Fruit fly (Drosophila melanogaster): ENCODE data around the gene CG42445.
A peak's percentile ranks its signal among the peaks of the same experiment; 100 is the strongest.

CG42445 gene

DNA sequence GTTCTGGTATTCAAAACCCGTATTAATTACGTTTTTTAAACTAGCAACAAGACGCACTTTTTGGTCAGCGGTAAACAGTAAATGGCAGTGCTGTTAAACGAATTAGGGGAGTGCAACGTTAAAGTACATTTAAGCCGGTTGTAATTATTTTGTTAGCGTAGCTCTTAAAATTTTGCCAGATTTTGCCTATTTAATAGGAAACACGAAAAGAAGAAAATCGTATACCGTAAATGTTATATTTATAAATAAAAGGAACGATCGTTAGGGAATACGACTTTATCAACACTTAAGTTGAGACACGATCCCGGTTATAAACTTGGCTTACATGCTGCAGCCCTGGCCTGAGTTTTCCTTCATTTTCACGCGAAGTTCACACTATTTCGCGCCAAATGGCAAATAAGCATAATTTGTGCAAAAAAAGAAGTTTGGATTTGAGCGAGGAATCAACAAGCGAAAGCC lies 21.2 kb downstream of the CG42445 start, which contains the start of the genes Setx and mus301:
Setx (minus strand) TSS at position 51 of the 459 bp plus-strand sequence.
mus301 (plus strand) TSS at position 361 of the 459 bp plus-strand sequence.
- TF ChIP-seq dl (GFP tag; optimal IDR thresholded peaks at IDR 0.05; ENCODE audit: insufficient read depth in 1 of 2, partially characterized antibody in 2 of 2) (no peak), foxo (GFP tag; optimal IDR thresholded peaks at IDR 0.05) (peak; percentile 17 to 89), HLH106 (tag; optimal IDR thresholded peaks at IDR 0.05) (peak; percentile 84), h (GFP tag; optimal IDR thresholded peaks at IDR 0.05) (peak; percentile 87), dsf (GFP tag; optimal IDR thresholded peaks at IDR 0.05; ENCODE audit: borderline replicate concordance) (peak; percentile 68), CrebA (GFP tag; optimal IDR thresholded peaks at IDR 0.05; ENCODE audit: borderline replicate concordance) (no peak), woc (GFP tag; optimal IDR thresholded peaks at IDR 0.05) (no peak), pan (optimal IDR thresholded peaks at IDR 0.05) (no peak), Abd-B (GFP tag; optimal IDR thresholded peaks at IDR 0.05) (no peak), CG32264 (GFP tag; optimal IDR thresholded peaks at IDR 0.05) (peak; percentile 74), Jra (GFP tag; optimal IDR thresholded peaks at IDR 0.05) (no peak), lola (GFP tag; optimal IDR thresholded peaks at IDR 0.05) (no peak), Hnf4 (GFP tag; optimal IDR thresholded peaks at IDR 0.05) (no peak), GATAd (GFP tag; optimal IDR thresholded peaks at IDR 0.05) (no peak), Dfd (GFP tag; optimal IDR thresholded peaks at IDR 0.05) (no peak), sage (GFP tag; optimal IDR thresholded peaks at IDR 0.05) (no peak), Mio (GFP tag; optimal IDR thresholded peaks at IDR 0.05) (no peak), brk (GFP tag; optimal IDR thresholded peaks at IDR 0.05) (no peak), ey (GFP tag; optimal IDR thresholded peaks at IDR 0.05) (peak; percentile 77), usp (GFP tag; optimal IDR thresholded peaks at IDR 0.05) (no peak), OdsH (GFP tag; optimal IDR thresholded peaks at IDR 0.05) (peak; percentile 72), Rel (GFP tag; optimal IDR thresholded peaks at IDR 0.05) (no peak), Rel (tag; optimal IDR thresholded peaks at IDR 0.05) (no peak), N (GFP tag; optimal IDR thresholded peaks at IDR 0.05) (no peak), Hr83 (GFP tag; optimal IDR thresholded peaks at IDR 0.05; ENCODE audit: poor library complexity, severe bottlenecking) (no peak), Hr78 (GFP tag; optimal IDR thresholded peaks at IDR 0.05) (no peak), Myc (optimal IDR thresholded peaks at IDR 0.05) (peak; percentile 39), Vsx2 (GFP tag; optimal IDR thresholded peaks at IDR 0.05; ENCODE audit: partially characterized antibody) (no peak), sv (GFP tag; optimal IDR thresholded peaks at IDR 0.05) (peak; percentile 89), jim (GFP tag; optimal IDR thresholded peaks at IDR 0.05) (no peak), tai (GFP tag; optimal IDR thresholded peaks at IDR 0.05) (no peak), fru (GFP tag; optimal IDR thresholded peaks at IDR 0.05) (no peak), CG9705 (GFP tag; optimal IDR thresholded peaks at IDR 0.05) (peak; percentile 76), br (GFP tag; optimal IDR thresholded peaks at IDR 0.05) (peak; percentile 82), rgr (GFP tag; optimal IDR thresholded peaks at IDR 0.05) (peak; percentile 84), Sp1 (GFP tag; optimal IDR thresholded peaks at IDR 0.05) (peak; percentile 76), psq (GFP tag; optimal IDR thresholded peaks at IDR 0.05) (peak; percentile 76), dmrt93B (GFP tag; optimal IDR thresholded peaks at IDR 0.05) (no peak), Dif (GFP tag; optimal IDR thresholded peaks at IDR 0.05; ENCODE audit: partially characterized antibody) (no peak)

DNA sequence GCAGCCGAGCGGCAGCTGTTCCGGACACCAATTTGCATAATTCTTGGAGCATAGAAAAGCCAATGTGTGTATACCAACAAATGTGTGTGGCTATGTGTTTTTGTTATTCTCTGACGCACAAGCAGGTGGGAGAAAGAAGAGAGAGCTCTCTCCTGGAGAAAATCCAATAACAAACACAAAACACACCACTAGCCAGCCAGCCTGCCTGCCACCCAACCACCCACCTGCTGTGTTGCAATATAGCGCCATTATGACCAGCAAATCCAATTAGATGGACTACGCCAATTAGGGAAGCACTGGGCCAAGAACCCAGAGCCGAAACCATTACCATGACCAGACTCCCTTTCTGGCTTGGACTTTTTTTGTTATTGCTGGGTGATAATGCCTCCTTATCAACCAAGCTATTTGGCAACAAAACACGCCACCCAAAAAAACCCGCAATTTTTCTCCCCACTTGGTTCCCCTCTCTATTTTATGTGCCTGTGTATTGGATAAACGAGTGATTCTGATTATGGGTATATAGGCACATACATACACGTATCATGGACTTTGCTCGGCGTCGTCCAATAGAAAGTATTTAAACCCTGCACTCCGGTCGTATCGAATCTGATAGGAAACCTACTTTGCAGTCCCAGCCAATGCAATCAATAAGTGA lies 30.2 kb downstream of the CG42445 start:
- peak; percentile 89 for TF ChIP-seq Hnf4 (GFP tag; optimal IDR thresholded peaks at IDR 0.05)
- peak; percentile 60 for TF ChIP-seq HLH106 (tag; optimal IDR thresholded peaks at IDR 0.05)
- TF ChIP-seq h (GFP tag; optimal IDR thresholded peaks at IDR 0.05) = peak; percentile 44
- TF ChIP-seq Rel (GFP tag; optimal IDR thresholded peaks at IDR 0.05) = no peak
- peak; percentile 91 for TF ChIP-seq Rel (tag; optimal IDR thresholded peaks at IDR 0.05)
- TF ChIP-seq Mio (GFP tag; optimal IDR thresholded peaks at IDR 0.05) = no peak
- no peak for TF ChIP-seq Dfd (GFP tag; optimal IDR thresholded peaks at IDR 0.05)
- peak; percentile 23 for TF ChIP-seq Vsx2 (GFP tag; optimal IDR thresholded peaks at IDR 0.05; ENCODE audit: partially characterized antibody)
- no peak for TF ChIP-seq tai (GFP tag; optimal IDR thresholded peaks at IDR 0.05)
- TF ChIP-seq Hr83 (GFP tag; optimal IDR thresholded peaks at IDR 0.05; ENCODE audit: poor library complexity, severe bottlenecking) = peak; percentile 50
- peak; percentile 12 for TF ChIP-seq OdsH (GFP tag; optimal IDR thresholded peaks at IDR 0.05)
